Worm (Caenorhabditis elegans) whole organism, L4 larva: ENCODE results near the gene tbc-13.

Source experiments
- F26F4.8 ChIP-seq: fragments of 200-800 bp; sonication (Bioruptor generic); conservative IDR thresholded peaks from 2 replicates; pipeline ENCODE4 v1.3.6; 2022; ENCODE audit warnings: missing genetic modification characterization, missing compliant biosample characterization
- F37D6.2 ChIP-seq: sonication (generic microtip); optimal IDR thresholded peaks from 2 replicates; lab custom pipeline; 2016; ENCODE audit warnings: mild to moderate bottlenecking, missing genetic modification characterization, missing compliant biosample characterization
- T26A8.4 ChIP-seq: fragments of 200-800 bp; sonication (Bioruptor generic); IDR thresholded peaks from 2 replicates; pipeline ENCODE4 v1.3.6; 2022; ENCODE audit warnings: missing genetic modification characterization, missing compliant biosample characterization
- ZK337.2 ChIP-seq: fragments of 200-800 bp; sonication (Bioruptor generic); IDR thresholded peaks from 2 replicates; pipeline ENCODE4 v1.3.6; 2022; ENCODE audit warnings: missing genetic modification reagents, missing genetic modification characterization, missing compliant biosample characterization
- ZK546.5 ChIP-seq, 2 experiments: sonication (generic microtip); optimal IDR thresholded peaks; 2 replicates each; lab custom pipeline; 2017; ENCODE audit warnings: missing biosample characterization in 2 of 2, missing genetic modification characterization in 2 of 2
- ama-1 ChIP-seq: fragments of 150-350 bp; optimal IDR thresholded peaks from 2 replicates; lab custom pipeline; 2014; ENCODE audit warnings: inconsistent platforms, mixed read lengths
- arid-1 ChIP-seq: fragments of 200-800 bp; sonication (Bioruptor generic); conservative IDR thresholded peaks from 2 replicates; pipeline ENCODE4 v1.3.6; 2022; ENCODE audit warnings: missing genetic modification reagents, missing genetic modification characterization, missing compliant biosample characterization
- cey-2 ChIP-seq: sonication (generic microtip); optimal IDR thresholded peaks from 3 replicates; lab custom pipeline; 2017; ENCODE audit warnings: missing genetic modification characterization, mild to moderate bottlenecking, missing compliant biosample characterization, antibody characterized with exemption, borderline replicate concordance; ENCODE audit not compliant: insufficient read depth
- dmd-6 ChIP-seq: fragments of 200-800 bp; sonication (Bioruptor generic); IDR thresholded peaks from 2 replicates; pipeline ENCODE4 v1.3.6; 2022; ENCODE audit warnings: missing genetic modification reagents, missing genetic modification characterization, missing compliant biosample characterization
- dmd-9 ChIP-seq: fragments of 200-800 bp; sonication (Bioruptor generic); IDR thresholded peaks from 2 replicates; pipeline ENCODE4 v1.3.6; 2022; ENCODE audit warnings: missing genetic modification reagents, missing genetic modification characterization, missing compliant biosample characterization
- dpl-1 ChIP-seq: fragments of 150-350 bp; optimal IDR thresholded peaks from 2 replicates; lab custom pipeline; 2014; ENCODE audit warnings: missing biosample characterization, missing genetic modification reagents, missing genetic modification characterization
- egl-27 ChIP-seq: sonication (generic microtip); optimal IDR thresholded peaks from 3 replicates; lab custom pipeline; 2017; ENCODE audit warnings: missing biosample characterization, missing genetic modification reagents, missing genetic modification characterization
- egl-43 ChIP-seq: fragments of 200-800 bp; sonication (Bioruptor generic); IDR thresholded peaks from 2 replicates; pipeline ENCODE4 v1.3.6; 2022; ENCODE audit warnings: missing genetic modification reagents, missing genetic modification characterization, missing compliant biosample characterization
- fkh-10 ChIP-seq: fragments of 150-350 bp; optimal IDR thresholded peaks from 2 replicates; lab custom pipeline; 2014; ENCODE audit warnings: missing biosample characterization, missing genetic modification reagents, missing genetic modification characterization
- gei-8 ChIP-seq: fragments of 200-800 bp; sonication (Bioruptor generic); optimal IDR thresholded peaks from 2 replicates; lab custom pipeline; 2018; ENCODE audit warnings: mild to moderate bottlenecking, missing genetic modification characterization, missing compliant biosample characterization
- hlh-30 ChIP-seq: sonication (generic microtip); optimal IDR thresholded peaks from 2 replicates; lab custom pipeline; 2017; ENCODE audit warnings: antibody characterized with exemption, mild to moderate bottlenecking, missing genetic modification characterization, missing compliant biosample characterization; ENCODE audit not compliant: insufficient read depth
- hmg-1.1 ChIP-seq: fragments of 200-800 bp; sonication (Bioruptor generic); IDR thresholded peaks from 2 replicates; pipeline ENCODE4 v1.3.6; 2022; ENCODE audit warnings: missing genetic modification reagents, missing genetic modification characterization, missing compliant biosample characterization
- lin-1 ChIP-seq: fragments of 200-800 bp; sonication (Bioruptor generic); IDR thresholded peaks from 2 replicates; pipeline ENCODE4 v1.3.6; 2022; ENCODE audit warnings: missing genetic modification reagents, missing genetic modification characterization, missing compliant biosample characterization
- lin-15B ChIP-seq: fragments of 150-350 bp; sonication (generic microtip); optimal IDR thresholded peaks from 3 replicates; lab custom pipeline; 2014; ENCODE audit warnings: missing biosample characterization, missing genetic modification characterization
- lin-29 ChIP-seq: fragments of 200-800 bp; sonication (Bioruptor generic); IDR thresholded peaks from 2 replicates; pipeline ENCODE4 v1.3.6; 2022; ENCODE audit warnings: missing genetic modification reagents, missing genetic modification characterization, missing compliant biosample characterization
- lin-39 ChIP-seq: fragments of 150-350 bp; optimal IDR thresholded peaks from 2 replicates; lab custom pipeline; 2014; ENCODE audit warnings: missing biosample characterization, missing genetic modification reagents, missing genetic modification characterization
- lir-3 ChIP-seq: sonication (generic microtip); optimal IDR thresholded peaks from 2 replicates; lab custom pipeline; 2016; ENCODE audit warnings: mild to moderate bottlenecking, missing genetic modification characterization, missing compliant biosample characterization
- lsy-2 ChIP-seq, 2 experiments: fragments of 150-350 bp in 1 of 2; sonication (generic microtip) in 1 of 2; optimal IDR thresholded peaks; 2 replicates each; lab custom pipeline; 2014 to 2017; ENCODE audit warnings: missing biosample characterization in 2 of 2, missing genetic modification characterization in 2 of 2
- madf-5 ChIP-seq, 2 experiments: fragments of 200-800 bp; sonication (Bioruptor generic); IDR thresholded peaks; 2 replicates each; pipeline ENCODE4 v1.3.6; 2022; ENCODE audit warnings: missing compliant biosample characterization in 2 of 2, missing genetic modification characterization in 2 of 2
- mep-1 ChIP-seq: fragments of 150-350 bp; sonication (generic microtip); optimal IDR thresholded peaks from 3 replicates; lab custom pipeline; 2014; ENCODE audit warnings: missing biosample characterization, missing genetic modification characterization
- mxl-3 ChIP-seq: fragments of 200-800 bp; sonication (Bioruptor generic); optimal IDR thresholded peaks from 2 replicates; lab custom pipeline; 2018; ENCODE audit warnings: mild to moderate bottlenecking, missing genetic modification characterization, missing compliant biosample characterization
- nhr-102 ChIP-seq: sonication (generic microtip); optimal IDR thresholded peaks from 2 replicates; lab custom pipeline; 2016; ENCODE audit warnings: mild to moderate bottlenecking, missing genetic modification characterization, moderate library complexity, missing compliant biosample characterization
- nhr-41 ChIP-seq: fragments of 200-800 bp; sonication (Bioruptor generic); IDR thresholded peaks from 2 replicates; pipeline ENCODE4 v1.3.6; 2022; ENCODE audit warnings: missing genetic modification reagents, missing genetic modification characterization, missing compliant biosample characterization
- nhr-42 ChIP-seq: fragments of 200-800 bp; sonication (Bioruptor generic); IDR thresholded peaks from 2 replicates; pipeline ENCODE4 v1.3.6; 2022; ENCODE audit warnings: missing genetic modification characterization, missing compliant biosample characterization
- nhr-76 ChIP-seq: fragments of 150-350 bp; optimal IDR thresholded peaks from 2 replicates; lab custom pipeline; 2014; ENCODE audit warnings: missing biosample characterization, missing genetic modification characterization
- pha-4 ChIP-seq, 2 experiments: fragments of 150-350 bp in 1 of 2; fragments of 200-800 bp in 1 of 2; sonication (Bioruptor generic) in 1 of 2; IDR thresholded peaks in 1 of 2; optimal IDR thresholded peaks in 1 of 2; 2 replicates each; pipeline versions ENCODE4 v1.3.6 to Lab custom; 2014 to 2022; ENCODE audit warnings: missing genetic modification characterization in 2 of 2, missing genetic modification reagents in 2 of 2, missing biosample characterization in 1 of 2, missing compliant biosample characterization in 1 of 2
- php-3 ChIP-seq: fragments of 200-800 bp; sonication (Bioruptor generic); IDR thresholded peaks from 2 replicates; pipeline ENCODE4 v1.3.6; 2022; ENCODE audit warnings: missing genetic modification reagents, missing genetic modification characterization, missing compliant biosample characterization
- pqm-1 ChIP-seq: sonication (generic microtip); optimal IDR thresholded peaks from 2 replicates; lab custom pipeline; 2017; ENCODE audit warnings: missing biosample characterization, missing genetic modification characterization
- rbr-2 ChIP-seq: sonication (generic microtip); optimal IDR thresholded peaks from 2 replicates; lab custom pipeline; 2016; ENCODE audit warnings: missing genotype, missing genetic modification characterization, missing compliant biosample characterization
- sdz-12 ChIP-seq: fragments of 200-800 bp; sonication (Bioruptor generic); optimal IDR thresholded peaks from 2 replicates; lab custom pipeline; 2018; ENCODE audit warnings: mild to moderate bottlenecking, missing genetic modification characterization, missing compliant biosample characterization
- snpc-4 ChIP-seq: fragments of 150-350 bp; optimal IDR thresholded peaks from 2 replicates; lab custom pipeline; 2014; ENCODE audit warnings: missing biosample characterization, missing genetic modification characterization
- spr-1 ChIP-seq: sonication (generic microtip); optimal IDR thresholded peaks from 2 replicates; lab custom pipeline; 2016; ENCODE audit warnings: mild to moderate bottlenecking, missing genetic modification characterization, missing compliant biosample characterization
- spr-3 ChIP-seq: fragments of 200-800 bp; sonication (Bioruptor generic); optimal IDR thresholded peaks from 2 replicates; lab custom pipeline; 2018; ENCODE audit warnings: mild to moderate bottlenecking, missing genetic modification characterization, missing compliant biosample characterization
- tra-1 ChIP-seq: fragments of 200-800 bp; sonication (Bioruptor generic); IDR thresholded peaks from 2 replicates; pipeline ENCODE4 v1.3.6; 2022; ENCODE audit warnings: missing genetic modification reagents, missing genetic modification characterization, missing compliant biosample characterization
- unc-62 ChIP-seq, 3 experiments: fragments of 150-350 bp in 1 of 3; sonication (generic microtip); optimal IDR thresholded peaks in 2 of 3; peaks in 1 of 3; 1 replicate in 1 of 3; 2 replicates in 2 of 3; lab custom pipeline; 2014 to 2017; ENCODE audit warnings: missing biosample characterization in 3 of 3, missing genetic modification characterization in 3 of 3, missing genetic modification reagents in 3 of 3, missing genotype in 1 of 3
- zfp-2 ChIP-seq: sonication (generic microtip); optimal IDR thresholded peaks from 2 replicates; lab custom pipeline; 2016; ENCODE audit warnings: mild to moderate bottlenecking, missing genetic modification characterization, missing compliant biosample characterization

Gene tbc-13

ce11 chrX:12480447-12480998 is 4.3 kb upstream of the tbc-13 start, which contains the start of gene atf-6 (continued):
- TF ChIP-seq dmd-6 (peak; percentile 84), madf-5 (GFP tag; IDR thresholded peaks at IDR 0.05; lab: Robert Waterston, UW) (no peak), egl-43 (GFP tag; lab: Robert Waterston, UW) (peak; percentile 89), egl-27 (tag; lab: Kevin White, UChicago) (no peak), dpl-1 (GFP tag; lab: Kevin White, UChicago) (peak; percentile 48), nhr-42 (GFP tag; lab: Robert Waterston, UW) (peak; percentile 83; the same call in 1 of the 2 replicates), lsy-2 (tag; optimal IDR thresholded peaks at IDR 0.05; lab: Kevin White, UChicago) (peak; percentile 56 to 83), unc-62 (GFP tag; optimal IDR thresholded peaks at IDR 0.05 in 1 of 2; lab: Kevin White, UChicago) (peak in 1 of 2 experiments; percentile 96), unc-62 (tag; optimal IDR thresholded peaks at IDR 0.05; lab: Kevin White, UChicago) (no peak), rbr-2 (tag; lab: Kevin White, UChicago) (peak; percentile 93), cey-2 (tag; lab: Kevin White, UChicago) (no peak), arid-1 (GFP tag; lab: Robert Waterston, UW) (peak; percentile 48; the same call in 1 of the 2 replicates), spr-1 (tag; lab: Kevin White, UChicago) (peak; percentile 29), pqm-1 (tag; lab: Kevin White, UChicago) (peak; percentile 24), ama-1 (no peak), lin-39 (no peak), ZK337.2 (GFP tag; lab: Robert Waterston, UW) (0 out of 2 replicates have a peak, but pooled peaks have one; percentile 41), tra-1 (GFP tag; lab: Robert Waterston, UW) (peak; percentile 15; the same call in 1 of the 2 replicates), F37D6.2 (tag; lab: Kevin White, UChicago) (peak; percentile 73), gei-8 (GFP tag; lab: Kevin White, UChicago) (no peak), F26F4.8 (no peak), spr-3 (GFP tag; lab: Kevin White, UChicago) (no peak), hmg-1.1 (peak; percentile 95), nhr-41 (peak; percentile 73; the same call in 1 of the 2 replicates), nhr-76 (tag; lab: Kevin White, UChicago) (no peak), pha-4 (GFP tag; IDR thresholded peaks at IDR 0.05; lab: Robert Waterston, UW) (peak; percentile 65; the same call in 1 of the 2 replicates), pha-4 (tag; optimal IDR thresholded peaks at IDR 0.05; lab: Kevin White, UChicago) (no peak), mxl-3 (peak; percentile 77), snpc-4 (tag; lab: Kevin White, UChicago) (no peak), lin-1 (GFP tag; lab: Robert Waterston, UW) (no peak), php-3 (GFP tag; lab: Robert Waterston, UW) (no peak), ZK546.5 (tag; optimal IDR thresholded peaks at IDR 0.05; lab: Kevin White, UChicago) (no peak), sdz-12 (GFP tag; lab: Kevin White, UChicago) (no peak)

ce11 chrX:12484078-12484477 is 771 bp upstream of the tbc-13 start:
- TF ChIP-seq fkh-10 (GFP tag; lab: Kevin White, UChicago): no peak
- no peak for TF ChIP-seq lin-15B
- TF ChIP-seq lin-29: no peak
- TF ChIP-seq lsy-2 (tag; optimal IDR thresholded peaks at IDR 0.05; lab: Kevin White, UChicago): no peak
- TF ChIP-seq lir-3: no peak
- no peak for TF ChIP-seq zfp-2 (tag; lab: Kevin White, UChicago)
- no peak for TF ChIP-seq pha-4 (GFP tag; IDR thresholded peaks at IDR 0.05; lab: Robert Waterston, UW)
- no peak for TF ChIP-seq pha-4 (tag; optimal IDR thresholded peaks at IDR 0.05; lab: Kevin White, UChicago)
- TF ChIP-seq nhr-102: no peak
- TF ChIP-seq dmd-9 (GFP tag; lab: Robert Waterston, UW): no peak
- TF ChIP-seq rbr-2 (tag; lab: Kevin White, UChicago): no peak
- TF ChIP-seq nhr-42 (GFP tag; lab: Robert Waterston, UW): no peak
- TF ChIP-seq mep-1 (tag; lab: Kevin White, UChicago): no peak
- no peak for TF ChIP-seq hlh-30 (tag; lab: Kevin White, UChicago)
- TF ChIP-seq T26A8.4 (GFP tag; lab: Robert Waterston, UW): no peak
